Worm (Caenorhabditis elegans): ENCODE data around the gene C18A3.10.
"Not testable (repeated sequence)": the region's sequence is repeated elsewhere in the genome, so short reads cannot be mapped to it uniquely, and the experiment has no call there.

The C18A3.10 gene

DNA sequence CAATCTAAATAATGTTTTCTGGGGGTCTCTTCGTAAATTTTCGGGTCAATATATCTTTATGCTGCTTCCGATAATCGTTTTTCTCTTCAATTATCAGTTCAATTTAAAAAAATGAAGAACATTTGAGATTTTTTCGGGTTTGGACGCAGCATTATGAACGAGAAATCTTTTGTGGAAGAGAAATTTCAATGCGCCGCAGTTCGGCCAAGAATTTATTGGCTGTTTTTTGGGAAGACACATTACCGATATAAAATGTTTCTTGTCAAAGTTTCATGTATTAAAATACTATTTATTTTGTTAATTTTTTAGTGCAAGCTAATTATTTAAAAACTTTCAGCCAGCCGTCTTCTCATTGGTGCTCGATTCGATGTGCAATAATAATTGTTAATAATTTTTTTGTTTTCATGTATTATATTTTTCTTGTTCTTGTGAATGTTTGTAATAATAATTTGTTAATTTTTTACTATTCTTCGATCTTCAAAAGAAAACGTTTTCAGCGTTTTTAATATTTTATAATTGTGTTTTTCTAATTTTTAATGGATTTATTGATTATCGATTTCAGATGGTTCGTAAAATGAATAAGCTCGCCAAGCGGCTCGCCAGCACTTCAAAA is at the start of gene C18A3.10, which contains the start of gene C18A3.3:
Gene C18A3.10, minus strand, starts transcription at position 101 of the 613 bp plus-strand sequence.
Gene C18A3.3, plus strand, starts transcription at position 563 of the 613 bp plus-strand sequence.
- no peak for TF ChIP-seq unc-62 (GFP tag; optimal IDR thresholded peaks at IDR 0.05)

DNA sequence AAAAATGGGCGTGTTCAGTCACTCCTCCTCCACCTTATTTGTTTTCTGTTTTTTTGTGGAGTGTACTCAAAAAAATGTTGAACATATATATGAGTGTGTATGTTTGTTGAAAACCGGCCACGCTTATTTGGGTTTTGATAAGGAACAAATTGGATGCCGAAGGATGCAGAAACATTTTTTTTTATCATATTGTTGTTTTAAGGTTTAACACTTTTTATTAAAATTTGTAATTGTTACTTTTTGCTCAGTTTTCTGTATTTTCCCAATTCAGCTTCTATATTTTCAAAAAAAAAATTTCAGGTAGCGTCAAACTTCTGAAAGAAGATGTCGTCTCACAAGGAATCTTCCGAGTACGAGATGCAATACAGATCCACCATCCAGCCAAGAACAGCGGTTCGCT is 49.7 kb upstream of the C18A3.10 start, which contains the start of gene ifb-1:
Gene ifb-1, plus strand, starts transcription at position 301 of the 400 bp plus-strand sequence.
- no peak for TF ChIP-seq unc-62 (GFP tag; optimal IDR thresholded peaks at IDR 0.05)

DNA sequence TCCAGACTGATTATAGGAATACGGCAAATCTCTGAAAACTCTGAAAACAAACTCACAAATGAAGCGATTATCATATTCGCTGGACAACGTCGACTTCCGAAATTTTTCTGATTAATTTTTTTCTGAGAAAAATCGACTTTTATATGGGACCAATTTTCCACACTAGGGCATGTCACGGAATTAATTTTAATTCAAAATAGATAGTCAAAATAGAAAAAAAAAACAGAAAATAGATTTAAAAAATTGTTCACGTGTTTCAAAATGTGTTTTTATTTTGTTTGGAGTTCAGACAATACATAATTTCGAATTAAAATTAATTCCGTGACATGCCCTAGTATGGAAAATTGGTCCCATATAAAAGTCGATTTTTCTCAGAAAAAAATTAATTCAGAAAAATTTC is 42.0 kb upstream of the C18A3.10 start, which contains the start of the genes F10C1.3 and F10C1.23:
Gene F10C1.3, minus strand, starts transcription at position 101 of the 400 bp plus-strand sequence.
Gene F10C1.23, plus strand, starts transcription at position 385 of the 400 bp plus-strand sequence.
- not testable (repeated sequence) for TF ChIP-seq unc-62 (GFP tag; optimal IDR thresholded peaks at IDR 0.05)

DNA sequence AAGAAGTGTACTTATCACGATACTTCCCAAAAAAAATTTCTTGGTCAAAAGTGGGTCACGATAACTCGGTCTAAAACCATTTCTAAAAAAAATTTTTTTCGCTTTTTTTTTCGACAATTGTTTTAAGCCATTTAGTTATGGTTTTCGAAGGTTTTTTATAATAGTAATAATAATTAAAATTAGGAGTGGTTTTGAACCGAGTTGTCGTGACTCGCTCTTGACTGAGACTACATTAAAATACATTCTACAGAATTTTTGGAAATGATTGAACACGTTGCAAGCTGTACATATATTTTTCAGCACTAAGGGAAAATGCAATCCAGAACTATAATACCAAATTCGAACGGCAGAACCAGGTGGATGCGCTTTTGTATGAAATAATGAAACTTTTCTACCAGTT is 38.5 kb upstream of the C18A3.10 start, which contains the start of gene F10C1.8:
Gene F10C1.8, plus strand, starts transcription at position 301 of the 400 bp plus-strand sequence.
- TF ChIP-seq unc-62 (GFP tag; optimal IDR thresholded peaks at IDR 0.05): no peak

DNA sequence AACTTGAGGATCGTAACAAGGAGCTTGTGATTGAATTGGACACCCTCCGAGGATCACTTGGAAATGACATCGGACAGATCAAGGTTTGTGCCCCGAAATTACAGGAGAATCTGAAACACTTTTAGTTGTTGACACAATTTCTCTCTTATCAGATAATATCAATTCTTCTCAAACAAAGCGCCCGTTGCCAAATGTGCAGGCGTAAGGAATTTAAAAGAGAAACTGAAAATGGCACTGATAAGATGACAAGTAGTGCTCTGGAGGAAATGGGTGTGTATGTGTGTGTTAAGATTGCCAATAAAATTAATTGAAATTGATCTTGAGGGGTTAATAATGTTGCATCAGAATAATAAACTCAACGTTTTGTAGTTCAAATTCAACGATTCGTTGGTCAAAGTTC is 35.7 kb upstream of the C18A3.10 start:
- no peak for TF ChIP-seq unc-62 (GFP tag; optimal IDR thresholded peaks at IDR 0.05)

DNA sequence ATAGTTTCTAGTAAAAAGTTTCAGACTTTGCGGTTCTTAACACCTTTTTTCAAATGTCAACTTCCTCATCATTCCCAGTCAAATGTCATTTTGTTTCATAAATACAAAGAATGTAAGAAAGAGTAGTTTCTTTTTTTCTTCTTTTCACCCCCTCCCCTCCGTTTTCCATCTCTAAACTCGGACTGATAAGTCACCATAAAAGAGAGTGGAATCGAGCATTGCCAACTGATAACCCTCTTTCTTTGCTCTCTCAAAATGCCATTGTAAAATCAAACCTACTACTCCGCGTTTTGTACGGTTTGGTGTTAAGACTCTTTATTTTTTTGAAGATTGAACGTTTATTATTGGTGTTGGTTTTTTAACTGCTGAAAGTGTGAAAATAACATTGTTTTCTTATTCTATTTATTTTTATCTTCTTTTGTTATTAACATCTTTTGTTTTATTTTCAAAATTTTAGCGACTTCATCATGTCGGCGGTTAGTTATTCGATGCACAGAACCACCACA is 34.1 kb upstream of the C18A3.10 start, which contains the start of gene ifb-2:
Gene ifb-2, plus strand, starts transcription at position 456 of the 506 bp plus-strand sequence.
- no peak for TF ChIP-seq unc-62 (GFP tag; optimal IDR thresholded peaks at IDR 0.05)

DNA sequence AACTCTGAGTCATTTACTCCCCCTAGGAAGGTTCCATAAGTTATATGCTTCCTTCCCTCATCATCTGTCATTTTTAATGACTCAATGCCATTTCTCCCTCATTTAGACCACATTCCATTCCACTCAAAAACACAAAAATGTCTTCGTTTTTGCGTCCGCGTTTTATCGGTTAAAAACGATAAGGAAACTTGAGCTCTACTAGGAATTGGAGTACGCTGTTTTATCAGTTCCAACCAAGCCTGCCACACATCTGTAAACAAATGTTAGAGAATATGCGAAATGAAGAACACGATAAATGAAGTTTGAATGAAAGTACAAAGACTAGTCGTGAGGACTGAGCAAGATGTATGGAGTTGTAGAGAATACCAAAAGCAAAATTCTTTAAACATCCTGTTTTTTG is 32.8 kb upstream of the C18A3.10 start:
- no peak for TF ChIP-seq unc-62 (GFP tag; optimal IDR thresholded peaks at IDR 0.05)

DNA sequence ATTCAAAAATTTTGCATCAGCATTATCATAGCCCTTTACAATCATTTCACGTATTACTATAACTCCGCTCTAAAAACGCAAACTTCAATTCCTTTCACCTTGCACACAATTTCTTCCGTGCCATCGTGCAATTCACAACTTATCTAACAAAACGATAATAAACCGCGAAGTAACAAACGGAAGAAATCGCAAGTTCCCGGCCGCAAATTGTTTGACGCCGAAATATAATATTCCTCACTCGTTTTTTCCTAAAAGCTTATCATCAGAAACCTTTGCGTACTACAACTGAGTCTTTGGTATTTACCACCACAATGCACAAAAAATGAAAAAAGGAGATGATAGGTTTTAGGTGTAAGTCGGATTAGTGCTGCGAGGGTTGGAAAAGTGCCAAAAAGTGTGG is 31.7 kb upstream of the C18A3.10 start:
- TF ChIP-seq unc-62 (GFP tag; optimal IDR thresholded peaks at IDR 0.05): no peak

DNA sequence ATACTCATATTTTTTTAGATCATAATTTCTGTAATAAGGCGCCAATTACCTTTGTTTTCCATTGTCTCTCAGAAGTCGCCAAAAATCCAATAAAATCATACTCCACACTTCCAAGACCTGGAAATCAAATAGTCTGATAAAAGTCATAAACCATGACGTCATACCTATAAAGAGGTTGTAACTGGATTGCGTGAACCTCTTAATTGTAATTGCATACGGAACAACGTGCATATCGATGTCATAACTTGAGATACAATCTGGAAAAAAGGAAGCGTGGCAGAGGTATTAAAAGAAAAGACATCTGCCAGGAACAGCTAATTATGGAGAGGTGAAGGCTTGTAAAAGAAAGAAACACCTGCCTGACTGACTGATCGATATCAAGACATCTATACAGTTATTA is 29.4 kb upstream of the C18A3.10 start, which contains the start of gene F10C1.9:
Gene F10C1.9, minus strand, starts transcription at position 197 of the 400 bp plus-strand sequence.
- no peak for TF ChIP-seq unc-62 (GFP tag; optimal IDR thresholded peaks at IDR 0.05)

DNA sequence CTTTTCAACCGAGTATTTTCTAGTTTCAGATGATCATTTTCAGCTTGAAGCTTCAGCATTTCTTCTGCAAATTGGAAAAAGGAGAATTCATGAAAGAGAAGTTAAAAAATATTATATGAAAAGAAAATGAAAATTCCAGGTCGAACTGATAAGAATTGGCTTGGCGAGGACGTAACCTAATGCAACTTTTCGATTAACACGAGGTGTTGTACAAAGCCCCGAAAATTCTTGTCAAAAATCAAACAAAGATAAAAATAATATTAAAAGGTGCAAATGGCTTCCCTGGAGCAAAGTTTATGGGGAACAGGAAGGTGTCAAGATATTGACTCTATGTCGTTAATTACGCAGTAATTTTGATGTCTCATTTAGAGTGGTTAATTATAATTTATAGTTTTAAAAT is 28.7 kb upstream of the C18A3.10 start:
- no peak for TF ChIP-seq unc-62 (GFP tag; optimal IDR thresholded peaks at IDR 0.05)

DNA sequence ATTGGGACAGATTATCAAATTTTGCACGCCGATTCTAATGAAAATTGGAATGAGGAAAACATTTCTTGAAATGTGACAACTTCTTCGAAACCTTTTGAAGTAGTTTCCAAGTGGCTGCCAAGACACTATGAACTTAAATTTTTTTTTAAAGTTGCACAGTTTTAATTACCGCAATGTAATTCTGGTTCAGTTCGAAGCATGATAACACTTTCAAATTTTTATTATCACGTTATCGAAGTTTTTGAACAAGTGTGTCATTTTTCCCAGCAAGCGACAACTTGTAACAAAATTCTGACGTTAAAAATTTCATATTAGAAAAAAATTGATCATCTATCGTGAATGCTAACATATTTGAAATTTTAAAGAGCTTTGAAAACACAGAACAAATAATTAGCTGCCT is 27.1 kb upstream of the C18A3.10 start:
- TF ChIP-seq unc-62 (GFP tag; optimal IDR thresholded peaks at IDR 0.05): no peak

DNA sequence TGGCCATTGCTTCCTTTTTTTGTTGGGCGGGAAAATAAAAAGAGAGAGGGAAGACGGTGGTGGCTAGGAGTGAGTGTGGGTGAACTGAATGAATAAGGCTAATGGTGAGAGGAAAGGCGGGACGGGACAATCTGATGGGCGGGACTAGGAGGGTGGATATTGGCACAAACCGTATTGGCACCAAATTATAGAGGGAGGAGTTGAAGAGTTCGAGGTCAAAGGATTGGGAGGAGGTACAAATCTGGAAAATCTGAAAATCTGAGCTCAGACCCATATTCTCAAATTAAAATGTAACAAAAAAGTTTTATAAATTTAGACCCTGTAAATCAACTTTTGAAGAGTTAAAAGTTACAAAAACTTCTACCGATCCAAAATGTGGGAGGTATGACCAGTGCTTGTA is 23.1 kb upstream of the C18A3.10 start, which contains the start of gene hlh-14:
Gene hlh-14, minus strand, starts transcription at position 101 of the 400 bp plus-strand sequence.
- TF ChIP-seq unc-62 (GFP tag; optimal IDR thresholded peaks at IDR 0.05): no peak

DNA sequence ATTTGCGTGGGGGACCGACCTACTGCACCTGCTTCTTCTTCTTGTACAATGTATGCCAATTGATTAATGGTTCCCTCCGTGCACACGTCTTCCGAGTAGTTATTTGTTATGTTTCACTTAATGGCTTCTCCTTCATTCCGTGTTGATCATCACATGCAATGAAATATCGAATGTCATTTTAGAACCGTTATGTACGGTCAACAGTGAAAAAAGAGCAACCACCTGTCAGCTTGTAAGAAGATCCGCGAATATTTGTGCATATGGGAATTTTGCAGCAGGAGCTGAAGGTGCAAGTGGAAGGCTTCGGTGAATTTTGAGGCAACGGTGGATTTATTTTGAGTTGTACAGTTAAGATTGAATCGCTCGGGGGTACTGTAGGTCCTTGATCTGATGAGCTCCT is 21.0 kb upstream of the C18A3.10 start:
- TF ChIP-seq unc-62 (GFP tag; optimal IDR thresholded peaks at IDR 0.05): no peak

DNA sequence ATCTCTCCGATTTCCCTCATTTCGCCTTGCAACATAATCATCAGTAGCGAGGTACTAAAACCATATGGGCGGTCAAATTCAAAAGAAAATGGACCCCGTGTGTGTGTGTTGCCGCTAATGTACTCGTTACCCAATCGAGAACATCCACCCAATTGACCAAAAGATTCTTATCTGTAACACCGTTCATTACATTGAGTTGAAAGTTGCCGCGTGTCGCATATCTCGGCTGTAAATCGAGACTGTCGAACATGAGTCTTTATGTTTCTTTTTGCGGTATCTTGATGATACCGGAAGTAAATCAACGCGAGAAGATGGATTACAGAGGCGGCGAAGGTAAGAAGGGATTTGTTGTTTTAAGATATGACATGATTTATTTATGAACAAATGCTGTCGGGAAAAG is 20.1 kb upstream of the C18A3.10 start:
- no peak for TF ChIP-seq unc-62 (GFP tag; optimal IDR thresholded peaks at IDR 0.05)

DNA sequence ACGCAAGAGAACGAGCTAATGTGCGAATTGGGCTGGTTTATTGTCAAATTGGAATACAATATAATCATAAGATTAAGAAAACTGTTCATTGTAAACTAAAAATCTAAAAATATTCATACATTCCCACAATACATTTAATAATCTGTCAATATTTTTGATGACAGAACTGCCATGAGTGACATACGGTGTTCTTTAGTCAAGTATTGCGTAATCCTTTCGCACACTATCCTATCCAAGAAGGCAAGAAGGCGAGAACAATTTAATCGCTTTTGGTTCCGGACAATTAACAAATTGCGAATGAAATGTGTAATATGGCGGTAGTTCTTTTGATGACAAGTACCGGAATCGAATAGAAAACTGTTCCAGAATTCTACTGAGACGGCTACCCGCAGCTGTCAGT is 19.2 kb upstream of the C18A3.10 start:
- no peak for TF ChIP-seq unc-62 (GFP tag; optimal IDR thresholded peaks at IDR 0.05)

DNA sequence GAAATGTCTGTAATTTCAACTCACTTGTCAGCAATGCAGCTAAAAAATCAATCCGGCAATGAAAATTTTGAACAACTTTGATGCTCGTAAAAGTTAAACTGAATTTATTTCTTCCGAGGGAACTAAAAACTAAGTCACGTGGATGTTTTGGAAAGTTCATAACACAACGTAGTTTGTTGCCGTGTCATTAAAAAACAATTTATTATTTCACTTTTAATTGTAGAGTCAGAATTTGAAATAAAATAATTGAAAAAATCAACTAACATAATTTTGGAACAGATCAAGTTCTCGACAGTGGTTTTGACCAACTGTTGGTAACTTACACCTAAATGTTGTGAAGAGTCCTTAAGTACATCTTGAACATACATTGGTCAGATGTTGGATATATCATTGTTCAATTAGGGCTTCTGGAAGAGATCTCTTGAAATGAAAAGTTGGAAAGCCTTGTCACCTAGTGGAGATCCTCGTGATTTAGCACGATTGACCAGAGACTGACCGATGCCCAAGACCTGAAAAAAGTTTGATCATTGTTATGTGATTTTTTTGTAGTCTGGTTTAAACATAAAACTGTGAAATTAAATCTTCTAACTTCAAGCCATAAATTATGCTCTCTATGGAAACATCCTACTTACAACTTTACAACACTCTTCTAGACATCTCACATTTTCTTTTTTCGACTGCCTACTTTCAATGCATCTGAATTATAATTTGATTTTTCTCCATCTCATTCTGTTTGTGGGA is 14.9 kb upstream of the C18A3.10 start, which contains the start of the genes C18A3.7 and C18A3.11:
Gene C18A3.7, minus strand, starts transcription at position 101 of the 741 bp plus-strand sequence.
Gene C18A3.11, plus strand, starts transcription at position 691 of the 741 bp plus-strand sequence.
- no peak for TF ChIP-seq unc-62 (GFP tag; optimal IDR thresholded peaks at IDR 0.05)

Measured in whole organism, dauer.